Worm (Caenorhabditis elegans): ENCODE measurements around the gene aly-1.
A peak's percentile ranks its signal among the peaks of the same experiment; 100 is the strongest.

Gene aly-1

DNA sequence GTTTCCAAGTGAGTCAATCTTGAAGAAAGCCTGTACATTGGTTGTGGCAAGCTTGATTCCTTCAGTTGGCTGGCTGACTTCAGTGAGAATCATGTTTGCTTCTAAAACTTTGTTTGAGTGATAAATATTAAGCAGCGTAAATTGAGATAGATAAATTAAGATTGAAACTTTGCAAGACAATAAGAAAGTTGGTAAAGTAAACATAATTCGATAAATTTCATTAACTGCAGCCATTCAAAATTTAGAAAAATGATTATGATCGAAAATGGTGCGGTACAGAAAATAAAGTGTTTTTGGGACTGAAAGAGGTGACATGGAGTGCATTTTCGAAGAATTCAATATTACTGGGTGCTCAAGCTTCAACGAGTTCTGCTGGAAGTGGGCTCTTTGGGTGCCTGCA, 13.2 kb upstream of the aly-1 start, which contains the start of gene icln-1:
TSS of gene icln-1 (minus strand) at position 101 of the 400 bp plus-strand sequence.
- TF ChIP-seq ceh-20 (GFP tag; IDR thresholded peaks at IDR 0.05) = no peak
- no peak for TF ChIP-seq ceh-28 (tag; optimal IDR thresholded peaks at IDR 0.05)
- no peak for TF ChIP-seq nhr-10 (tag; optimal IDR thresholded peaks at IDR 0.05)
- no peak for TF ChIP-seq dmd-6 (GFP tag; IDR thresholded peaks at IDR 0.05)
- no peak for TF ChIP-seq hif-1 (tag; optimal IDR thresholded peaks at IDR 0.05)
- no peak for TF ChIP-seq lin-38 (GFP tag; IDR thresholded peaks at IDR 0.05)
- TF ChIP-seq zag-1 (tag; optimal IDR thresholded peaks at IDR 0.05) = no peak
- no peak for TF ChIP-seq ctbp-1 (GFP tag; IDR thresholded peaks at IDR 0.05)
- no peak for TF ChIP-seq zip-2 (tag; optimal IDR thresholded peaks at IDR 0.05)
- TF ChIP-seq F44E2.7 (GFP tag; IDR thresholded peaks at IDR 0.05) = no peak
- TF ChIP-seq F26F4.8 (GFP tag; conservative IDR thresholded peaks at IDR 0.05) = no peak
- no peak for TF ChIP-seq ztf-7 (tag; optimal IDR thresholded peaks at IDR 0.05)
- no peak for TF ChIP-seq nhr-237 (tag; optimal IDR thresholded peaks at IDR 0.05)

DNA sequence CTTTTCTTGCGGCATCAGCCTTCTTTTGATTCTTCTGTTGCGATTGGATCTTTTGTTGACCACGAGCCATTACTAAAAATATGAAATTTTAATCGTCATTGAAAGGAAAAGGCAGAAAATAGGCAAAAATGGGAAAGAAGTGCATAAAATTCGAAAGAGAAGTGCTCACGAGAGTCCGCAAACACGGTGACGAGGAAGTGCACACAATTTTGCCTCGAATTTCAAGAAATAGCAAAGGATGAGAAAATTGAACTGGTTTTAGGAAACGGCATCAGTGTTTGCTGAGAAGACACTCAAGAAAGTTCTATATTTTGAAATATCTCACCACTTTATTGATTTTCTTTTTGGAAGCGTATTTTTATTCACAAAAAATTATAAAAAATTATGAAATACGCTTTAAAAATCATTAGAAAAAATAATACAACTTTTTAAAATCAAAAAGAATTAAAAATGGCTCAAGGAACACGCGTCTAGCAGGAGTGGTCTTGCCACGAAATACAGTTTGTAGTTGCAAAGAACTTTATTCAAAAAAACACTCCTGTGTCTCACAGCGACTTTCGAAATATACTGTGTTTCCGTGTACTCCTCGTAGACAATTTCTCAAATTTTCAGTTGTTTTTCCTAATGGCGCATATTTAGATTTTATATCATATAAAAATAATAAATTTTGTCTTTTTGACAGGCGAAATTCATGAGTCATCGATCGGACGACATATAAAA, 12.4 kb upstream of the aly-1 start, which contains the start of the genes znf-706 and cpna-3:
TSS of gene znf-706 (minus strand) at position 72 of the 720 bp plus-strand sequence.
TSS of gene cpna-3 (plus strand) at position 683 of the 720 bp plus-strand sequence.
- TF ChIP-seq unc-62 (GFP tag; optimal IDR thresholded peaks at IDR 0.05 in 1 of 2) = no peak
- TF ChIP-seq unc-62 (tag; optimal IDR thresholded peaks at IDR 0.05) = no peak
- no peak for TF ChIP-seq F10B5.3 (tag; optimal IDR thresholded peaks at IDR 0.05)
- no peak for TF ChIP-seq arid-1 (GFP tag; conservative IDR thresholded peaks at IDR 0.05)
- peak; percentile 20 for TF ChIP-seq mes-2 (tag; optimal IDR thresholded peaks at IDR 0.05; ENCODE audit: poor library complexity, severe bottlenecking)
- peak; percentile 72 for TF ChIP-seq hlh-30 (tag; optimal IDR thresholded peaks at IDR 0.05; ENCODE audit: insufficient read depth)
- TF ChIP-seq F49E8.2 (tag; optimal IDR thresholded peaks at IDR 0.05; ENCODE audit: borderline replicate concordance) = peak; percentile 10
- TF ChIP-seq mdl-1 (tag; optimal IDR thresholded peaks at IDR 0.05) = peak in 1 of 2 experiments; percentile 19
- TF ChIP-seq gei-8 (GFP tag; optimal IDR thresholded peaks at IDR 0.05) = no peak
- TF ChIP-seq snpc-4 (tag; optimal IDR thresholded peaks at IDR 0.05) = no peak
- peak; percentile 42 for TF ChIP-seq T20F7.1 (GFP tag; optimal IDR thresholded peaks at IDR 0.05)
- TF ChIP-seq dpl-1 (GFP tag; optimal IDR thresholded peaks at IDR 0.05) = peak; percentile 59
- 0 out of 2 replicates have a peak, but pooled peaks have one; percentile 46 for TF ChIP-seq snpc-1.2 (GFP tag; IDR thresholded peaks at IDR 0.05)
- TF ChIP-seq unc-130 (GFP tag; optimal IDR thresholded peaks at IDR 0.05) = peak; percentile 31
- no peak for TF ChIP-seq madf-9 (GFP tag; conservative IDR thresholded peaks at IDR 0.05)

DNA sequence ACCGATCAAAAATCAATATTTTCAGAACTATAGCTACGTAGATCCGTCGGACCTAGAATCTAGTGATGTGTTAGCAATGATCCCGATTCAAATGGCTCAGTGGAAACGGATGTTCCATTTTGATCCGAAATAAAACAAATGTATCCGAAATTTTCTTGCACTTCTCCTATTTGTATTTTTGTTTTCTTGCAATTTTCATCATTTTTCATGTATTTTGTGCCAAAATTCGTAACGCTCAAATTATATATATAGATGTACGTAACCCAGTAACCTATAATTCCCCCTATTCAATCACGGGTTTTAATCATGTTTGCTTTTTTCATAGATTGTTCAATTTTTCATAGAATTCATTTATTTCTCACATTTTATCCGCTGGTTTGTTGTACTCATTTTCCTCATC, 9.8 kb upstream of the aly-1 start, which contains the start of gene gldi-10:
TSS of gene gldi-10 (plus strand) at position 301 of the 400 bp plus-strand sequence.
- TF ChIP-seq F10B5.3 (tag; optimal IDR thresholded peaks at IDR 0.05) = no peak
- peak; percentile 16 for TF ChIP-seq aha-1 (tag)

DNA sequence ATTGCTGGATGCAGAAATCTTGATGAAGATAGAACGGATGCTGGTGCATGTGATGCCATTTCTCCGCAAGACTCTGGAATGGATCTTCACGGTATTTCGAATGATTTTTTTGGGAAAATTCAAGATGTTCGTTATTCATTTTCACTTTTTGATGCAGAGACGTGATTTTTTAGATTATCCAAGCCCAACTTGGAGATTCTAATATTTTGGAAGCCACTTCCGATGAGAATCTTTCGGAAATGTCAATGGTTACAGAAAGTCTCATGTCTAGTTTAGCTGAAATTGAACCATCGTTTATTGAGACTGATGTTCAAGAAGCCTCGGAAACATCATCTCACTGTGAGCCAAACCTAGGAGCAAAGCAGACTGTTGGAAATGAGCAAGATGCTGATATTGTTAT, 7.9 kb upstream of the aly-1 start:
- TF ChIP-seq saeg-2 (GFP tag; IDR thresholded peaks at IDR 0.05) (no peak), unc-62 (GFP tag; optimal IDR thresholded peaks at IDR 0.05 in 1 of 2) (peak in 1 of 2 experiments; percentile 99), unc-62 (tag; optimal IDR thresholded peaks at IDR 0.05) (no peak)

DNA sequence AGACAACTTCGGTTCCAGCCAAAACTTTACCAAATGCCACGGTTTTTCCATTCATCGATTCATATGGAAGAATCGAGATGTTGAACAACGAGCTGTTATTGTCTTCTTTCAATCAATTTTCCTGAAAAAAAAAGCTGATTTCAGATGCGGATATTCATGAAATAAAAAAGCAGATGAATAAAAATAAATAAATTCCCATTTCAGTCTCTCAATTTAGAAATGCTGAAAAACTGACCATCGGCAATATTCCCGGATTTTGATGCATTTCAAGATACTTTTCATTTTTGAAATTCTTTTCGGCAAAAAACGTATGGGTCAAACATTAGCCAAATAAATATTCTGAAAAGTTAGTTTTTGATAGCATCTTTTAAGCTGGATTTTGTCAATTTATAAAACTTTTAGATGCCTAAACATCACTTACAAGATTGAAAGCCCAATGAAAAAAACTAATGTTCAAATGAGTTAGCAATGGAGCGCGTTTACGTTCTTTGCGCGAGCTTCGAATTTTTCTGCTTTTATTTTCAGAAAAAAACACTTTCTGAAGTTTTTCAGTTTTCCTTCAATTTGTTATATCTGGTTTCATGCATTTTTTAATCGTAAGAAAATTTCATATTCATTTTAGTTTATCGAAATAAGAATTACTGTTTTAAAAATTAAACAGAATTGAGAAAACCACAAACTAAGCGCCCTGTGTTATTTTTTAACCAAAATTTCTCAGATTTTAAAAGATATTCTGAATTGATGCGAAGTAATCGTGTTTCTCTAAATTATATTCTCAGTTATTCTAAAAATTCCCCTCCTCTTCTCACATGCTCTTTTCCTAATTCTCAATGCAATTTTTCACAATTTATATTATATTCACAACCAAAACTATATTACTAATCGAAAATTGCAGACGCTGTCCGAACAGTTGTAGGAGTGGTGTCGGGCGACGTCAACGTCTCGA, 4.4 kb upstream of the aly-1 start, which contains the start of the genes C01F6.14 and fem-3:
TSS of gene C01F6.14 (minus strand) at position 51 of the 946 bp plus-strand sequence.
TSS of gene fem-3 (plus strand) at position 896 of the 946 bp plus-strand sequence.
- TF ChIP-seq mxl-3 (GFP tag; optimal IDR thresholded peaks at IDR 0.05) (no peak), lin-38 (GFP tag; IDR thresholded peaks at IDR 0.05) (peak; percentile 56), dpl-1 (GFP tag; optimal IDR thresholded peaks at IDR 0.05) (peak; percentile 53), lsy-2 (tag; optimal IDR thresholded peaks at IDR 0.05) (peak in 1 of 2 experiments; percentile 42)

Data from whole organism, L4 larva.